Worm (Caenorhabditis elegans) whole organism, young adult: ENCODE data around the gene akap-1.

Source experiments
- F37B4.10 ChIP-seq: fragments of 200-800 bp; sonication (Bioruptor generic); IDR thresholded peaks from 2 replicates; pipeline ENCODE4 v1.3.6; 2022; ENCODE audit warnings: missing genetic modification characterization, missing compliant biosample characterization
- ceh-91 ChIP-seq: fragments of 200-800 bp; sonication (Bioruptor generic); IDR thresholded peaks from 2 replicates; pipeline ENCODE4 v1.3.6; 2022; ENCODE audit warnings: missing genetic modification reagents, missing genetic modification characterization, missing compliant biosample characterization
- hlh-12 ChIP-seq: sonication (generic microtip); optimal IDR thresholded peaks from 2 replicates; lab custom pipeline; 2016; ENCODE audit warnings: missing genetic modification characterization, missing compliant biosample characterization
- let-607 ChIP-seq, 2 experiments: fragments of 200-800 bp in 1 of 2; sonication (Bioruptor generic) in 1 of 2; sonication (generic microtip) in 1 of 2; optimal IDR thresholded peaks; 2 replicates each; lab custom pipeline; 2016 to 2018; ENCODE audit warnings: mild to moderate bottlenecking in 2 of 2, missing compliant biosample characterization in 2 of 2, missing genetic modification characterization in 2 of 2, moderate library complexity in 2 of 2, missing genotype in 1 of 2
- lin-40 ChIP-seq: sonication (generic microtip); optimal IDR thresholded peaks from 2 replicates; lab custom pipeline; 2016; ENCODE audit warnings: missing genetic modification characterization, mild to moderate bottlenecking, missing compliant biosample characterization, missing genotype, missing genetic modification reagents
- lsy-27 ChIP-seq: sonication (generic microtip); optimal IDR thresholded peaks from 2 replicates; lab custom pipeline; 2017; ENCODE audit warnings: missing genetic modification characterization, mild to moderate bottlenecking, missing compliant biosample characterization, antibody characterized with exemption, missing genotype, borderline replicate concordance; ENCODE audit not compliant: insufficient read depth
- zim-3 ChIP-seq: sonication (generic microtip); optimal IDR thresholded peaks from 2 replicates; lab custom pipeline; 2017; ENCODE audit warnings: mild to moderate bottlenecking, missing genetic modification characterization, moderate library complexity, missing compliant biosample characterization

DNA sequence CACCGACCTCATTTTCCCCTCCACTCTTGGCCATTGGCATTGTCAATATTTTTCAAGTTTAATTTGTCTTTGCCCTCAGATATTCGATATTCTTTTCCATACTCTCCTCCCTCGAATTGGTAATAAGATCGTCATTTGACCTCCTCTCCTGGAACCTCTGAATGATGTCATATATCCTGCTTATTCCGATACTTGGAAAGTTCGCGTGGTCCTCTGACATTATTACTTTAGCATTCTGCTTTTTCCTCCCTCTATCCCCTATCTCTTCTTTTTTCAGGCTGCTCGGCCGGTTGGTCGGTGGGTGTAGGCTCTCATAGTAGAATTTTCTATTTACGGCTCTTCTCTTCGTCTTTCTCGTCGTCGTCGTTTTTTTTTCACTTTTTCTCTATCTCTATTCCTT is 725 bp upstream of the akap-1 start:
- TF ChIP-seq lin-40 (tag; lab: Kevin White, UChicago) (no peak), ceh-91 (GFP tag; lab: Robert Waterston, UW) (no peak), F37B4.10 (no peak), hlh-12 (no peak), zim-3 (tag; lab: Kevin White, UChicago) (no peak), let-607 (tag; optimal IDR thresholded peaks at IDR 0.05; lab: Kevin White, UChicago) (no peak), lsy-27 (tag; lab: Kevin White, UChicago) (no peak)
